Worm (Caenorhabditis elegans) whole organism, early embryonic: ENCODE measurements around the gene thn-1.

ENCODE experiments used
- B0310.2 ChIP-seq: sonication (generic microtip); optimal IDR thresholded peaks from 2 replicates; lab custom pipeline; 2016; ENCODE audit warnings: mild to moderate bottlenecking, missing genetic modification characterization, missing compliant biosample characterization
- F13C5.2 ChIP-seq: sonication (generic microtip); optimal IDR thresholded peaks from 2 replicates; lab custom pipeline; 2017; ENCODE audit warnings: mild to moderate bottlenecking, missing genetic modification characterization, inconsistent platforms, missing compliant biosample characterization
- aly-1 ChIP-seq: sonication (generic microtip); optimal IDR thresholded peaks from 2 replicates; lab custom pipeline; 2016; ENCODE audit warnings: missing genetic modification characterization, missing compliant biosample characterization
- ama-1 ChIP-seq: fragments of 150-350 bp; optimal IDR thresholded peaks from 2 replicates; lab custom pipeline; 2014
- ceh-13 ChIP-seq: fragments of 200-800 bp; sonication (Bioruptor generic); optimal IDR thresholded peaks from 2 replicates; lab custom pipeline; 2018; ENCODE audit warnings: mild to moderate bottlenecking, missing genetic modification characterization, missing compliant biosample characterization
- ceh-36 ChIP-seq: sonication (generic microtip); optimal IDR thresholded peaks from 2 replicates; lab custom pipeline; 2016; ENCODE audit warnings: missing genetic modification characterization, inconsistent platforms, missing compliant biosample characterization
- ets-7 ChIP-seq: sonication (generic microtip); optimal IDR thresholded peaks from 2 replicates; lab custom pipeline; 2016; ENCODE audit warnings: missing genotype, missing genetic modification characterization, missing compliant biosample characterization
- flt-1 ChIP-seq: fragments of 200-800 bp; sonication (Bioruptor generic); IDR thresholded peaks from 2 replicates; pipeline ENCODE4 v1.3.6; 2022; ENCODE audit warnings: missing genetic modification characterization, missing compliant biosample characterization
- hmbx-1 ChIP-seq: sonication (generic microtip); optimal IDR thresholded peaks from 2 replicates; lab custom pipeline; 2016; ENCODE audit warnings: mild to moderate bottlenecking, missing genetic modification characterization, missing compliant biosample characterization
- hmg-4 ChIP-seq: fragments of 200-800 bp; sonication (Bioruptor generic); optimal IDR thresholded peaks from 2 replicates; lab custom pipeline; 2018; ENCODE audit warnings: mild to moderate bottlenecking, missing genetic modification characterization, missing compliant biosample characterization
- hnd-1 ChIP-seq: sonication (generic microtip); optimal IDR thresholded peaks from 2 replicates; lab custom pipeline; 2016; ENCODE audit warnings: missing genetic modification characterization, missing compliant biosample characterization
- pes-1 ChIP-seq: fragments of 200-800 bp; sonication (Bioruptor generic); IDR thresholded peaks from 2 replicates; pipeline ENCODE4 v1.3.6; 2022; ENCODE audit warnings: missing genetic modification reagents, missing genetic modification characterization, missing compliant biosample characterization
- scrt-1 ChIP-seq: fragments of 200-800 bp; sonication (Bioruptor generic); IDR thresholded peaks from 2 replicates; pipeline ENCODE4 v1.3.6; 2022; ENCODE audit warnings: missing genetic modification characterization, missing compliant biosample characterization
- sea-1 ChIP-seq: fragments of 200-800 bp; sonication (Bioruptor generic); conservative IDR thresholded peaks from 2 replicates; pipeline ENCODE4 v1.3.6; 2022; ENCODE audit warnings: missing genetic modification characterization, missing compliant biosample characterization
- tbx-11 ChIP-seq: fragments of 200-800 bp; sonication (Bioruptor generic); IDR thresholded peaks from 2 replicates; pipeline ENCODE4 v1.3.6; 2022; ENCODE audit warnings: missing genetic modification characterization, missing compliant biosample characterization
- tbx-37 ChIP-seq: fragments of 200-800 bp; sonication (Bioruptor generic); conservative IDR thresholded peaks from 2 replicates; pipeline ENCODE4 v1.3.6; 2022; ENCODE audit warnings: missing genetic modification reagents, missing genetic modification characterization, missing compliant biosample characterization
- tra-4 ChIP-seq: sonication (generic microtip); optimal IDR thresholded peaks from 2 replicates; lab custom pipeline; 2017; ENCODE audit warnings: missing genetic modification characterization, missing compliant biosample characterization

Gene thn-1

DNA sequence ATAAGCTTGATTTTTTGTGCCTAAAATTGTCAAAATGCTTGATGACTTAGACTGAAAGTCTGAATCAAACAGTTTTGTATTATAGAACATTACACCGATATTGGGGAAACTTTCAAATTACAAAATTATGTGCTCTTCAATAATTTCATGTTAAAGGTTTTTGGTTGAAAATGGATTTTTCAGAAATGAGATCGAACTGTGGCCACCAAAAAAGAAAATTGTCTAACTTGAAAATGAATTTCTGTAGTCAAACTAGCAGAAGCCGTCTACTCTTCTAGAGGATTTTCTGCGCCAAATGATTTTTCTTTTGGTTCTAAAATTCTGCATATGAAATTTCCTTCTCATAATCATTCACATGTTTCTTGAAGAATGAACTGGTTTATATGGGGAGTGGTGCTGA lies 39.0 kb upstream of the thn-1 start:
- no peak for TF ChIP-seq tra-4 (tag; lab: Kevin White, UChicago)
- no peak for TF ChIP-seq sea-1 (GFP tag; lab: Robert Waterston, UW)
- no peak for TF ChIP-seq ceh-13 (GFP tag; lab: Kevin White, UChicago)
- TF ChIP-seq ets-7 (tag; lab: Kevin White, UChicago), result no peak
- no peak for TF ChIP-seq ceh-36 (tag; lab: Kevin White, UChicago)
- TF ChIP-seq pes-1 (GFP tag; lab: Robert Waterston, UW), result no peak
- no peak for TF ChIP-seq hmg-4
- no peak for TF ChIP-seq hnd-1 (tag; lab: Kevin White, UChicago)
- TF ChIP-seq flt-1 (GFP tag; lab: Robert Waterston, UW), result no peak
- TF ChIP-seq scrt-1 (GFP tag; lab: Robert Waterston, UW), result no peak

DNA sequence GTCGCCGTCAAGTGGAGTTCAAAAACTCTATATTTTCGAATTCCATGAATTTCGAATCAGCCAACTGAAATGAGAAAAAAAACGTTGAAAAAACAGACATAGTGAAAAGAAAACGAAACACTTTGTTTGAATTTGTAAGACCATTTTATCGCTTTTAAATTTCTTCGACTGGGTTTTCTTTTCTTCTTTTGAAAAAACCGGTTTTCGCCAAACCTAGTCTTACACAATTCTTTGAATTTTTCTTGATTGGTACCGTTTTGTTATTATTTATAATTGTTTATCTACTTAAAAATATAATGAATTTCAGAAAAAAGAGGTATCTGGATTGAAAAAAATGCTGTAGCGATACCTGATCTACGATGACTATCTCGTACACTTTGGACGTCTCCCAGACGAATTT lies 30.2 kb upstream of the thn-1 start, which contains the start of gene best-22:
Gene best-22, plus strand, starts transcription at position 301 of the 400 bp plus-strand sequence.
- TF ChIP-seq ama-1 (lab: Kevin White, UChicago), result no peak
- TF ChIP-seq pes-1 (GFP tag; lab: Robert Waterston, UW), result no peak
- TF ChIP-seq hnd-1 (tag; lab: Kevin White, UChicago), result no peak
- no peak for TF ChIP-seq hmbx-1 (tag; lab: Kevin White, UChicago)
- no peak for TF ChIP-seq tbx-11 (GFP tag; lab: Robert Waterston, UW)
- TF ChIP-seq tbx-37 (GFP tag; lab: Robert Waterston, UW), result no peak
- no peak for TF ChIP-seq aly-1 (tag; lab: Kevin White, UChicago)
- no peak for TF ChIP-seq B0310.2 (tag; lab: Kevin White, UChicago)
- TF ChIP-seq hmg-4, result no peak
- no peak for TF ChIP-seq tra-4 (tag; lab: Kevin White, UChicago)
- no peak for TF ChIP-seq ceh-36 (tag; lab: Kevin White, UChicago)
- no peak for TF ChIP-seq F13C5.2 (tag; lab: Kevin White, UChicago)

DNA sequence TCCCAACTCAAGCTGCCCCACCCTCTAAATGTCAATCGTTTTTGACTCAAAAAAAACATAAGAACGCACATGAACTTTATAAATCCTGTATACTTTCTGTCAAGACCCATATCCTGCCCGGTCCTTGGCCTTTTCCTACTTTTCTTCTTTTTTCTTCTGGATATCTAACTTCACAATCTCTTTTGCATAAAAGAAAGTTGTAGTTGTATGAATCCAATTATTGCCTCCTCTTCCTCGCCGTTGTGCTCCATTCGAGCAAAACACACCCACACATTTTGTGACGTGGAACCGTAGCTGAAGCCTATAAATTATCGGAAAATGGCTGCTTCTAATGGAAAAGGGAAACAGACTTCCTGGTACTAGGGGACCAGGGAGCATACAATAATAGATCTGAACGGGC lies 29.6 kb upstream of the thn-1 start:
- TF ChIP-seq ceh-36 (tag; lab: Kevin White, UChicago) (no peak), pes-1 (GFP tag; lab: Robert Waterston, UW) (no peak), hmg-4 (no peak), flt-1 (GFP tag; lab: Robert Waterston, UW) (no peak), B0310.2 (tag; lab: Kevin White, UChicago) (no peak), aly-1 (tag; lab: Kevin White, UChicago) (no peak), scrt-1 (GFP tag; lab: Robert Waterston, UW) (no peak), hmbx-1 (tag; lab: Kevin White, UChicago) (no peak), tra-4 (tag; lab: Kevin White, UChicago) (no peak), tbx-11 (GFP tag; lab: Robert Waterston, UW) (no peak), ceh-13 (GFP tag; lab: Kevin White, UChicago) (no peak), ets-7 (tag; lab: Kevin White, UChicago) (no peak), tbx-37 (GFP tag; lab: Robert Waterston, UW) (no peak), sea-1 (GFP tag; lab: Robert Waterston, UW) (no peak), hnd-1 (tag; lab: Kevin White, UChicago) (no peak), F13C5.2 (tag; lab: Kevin White, UChicago) (no peak)

DNA sequence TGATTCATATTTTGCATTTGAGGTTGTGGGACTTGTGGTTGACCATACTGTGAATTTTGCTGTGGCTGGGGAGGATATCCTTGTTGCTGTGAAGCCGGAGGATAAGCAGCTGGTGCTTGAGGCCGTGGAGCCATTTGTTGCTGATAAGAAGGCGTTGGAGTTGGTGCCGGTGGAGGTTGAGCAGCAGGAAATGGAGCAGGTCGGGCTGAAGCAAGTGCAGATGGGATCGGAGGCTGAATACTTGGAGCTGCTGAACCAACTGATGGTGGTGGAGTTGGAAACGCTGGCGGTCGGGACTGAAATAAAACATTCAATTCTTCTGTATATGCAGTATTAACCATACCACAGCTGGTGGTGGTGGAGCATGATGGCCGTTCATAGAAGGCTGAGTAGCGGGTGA lies 19.9 kb upstream of the thn-1 start:
- TF ChIP-seq B0310.2 (tag; lab: Kevin White, UChicago) (no peak), tra-4 (tag; lab: Kevin White, UChicago) (no peak), flt-1 (GFP tag; lab: Robert Waterston, UW) (no peak), ceh-36 (tag; lab: Kevin White, UChicago) (no peak), hmbx-1 (tag; lab: Kevin White, UChicago) (no peak), ama-1 (lab: Kevin White, UChicago) (no peak), ceh-13 (GFP tag; lab: Kevin White, UChicago) (no peak), hnd-1 (tag; lab: Kevin White, UChicago) (no peak), ets-7 (tag; lab: Kevin White, UChicago) (no peak)

DNA sequence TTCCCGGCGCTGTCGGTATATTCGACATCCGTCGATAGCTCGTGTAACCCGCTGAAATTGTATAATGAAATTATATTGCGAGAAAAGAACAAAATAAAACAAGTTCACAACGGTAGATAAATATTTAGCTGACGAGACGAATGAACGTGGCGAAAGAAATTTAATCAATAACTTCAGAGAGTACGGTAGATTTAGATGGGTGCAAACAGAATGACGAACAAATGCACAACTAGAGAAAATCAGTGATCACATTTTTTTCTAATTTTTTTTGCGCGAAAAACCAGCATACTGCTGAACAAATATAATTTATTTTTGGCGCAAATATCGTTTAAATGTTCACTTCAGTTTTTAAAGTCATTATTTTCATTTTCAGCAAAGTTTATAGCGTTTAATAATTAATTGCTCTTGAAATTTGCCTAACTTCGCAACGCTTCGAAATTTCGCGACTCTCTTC lies 19.1 kb upstream of the thn-1 start, which contains the start of gene sec-24.2:
Gene sec-24.2, minus strand, starts transcription at position 51 of the 454 bp plus-strand sequence.
- TF ChIP-seq tbx-37 (GFP tag; lab: Robert Waterston, UW) (no peak), hnd-1 (tag; lab: Kevin White, UChicago) (no peak), ets-7 (tag; lab: Kevin White, UChicago) (no peak), B0310.2 (tag; lab: Kevin White, UChicago) (no peak), ceh-13 (GFP tag; lab: Kevin White, UChicago) (no peak), ama-1 (lab: Kevin White, UChicago) (no peak), aly-1 (tag; lab: Kevin White, UChicago) (no peak), hmg-4 (no peak), tra-4 (tag; lab: Kevin White, UChicago) (no peak), F13C5.2 (tag; lab: Kevin White, UChicago) (no peak), hmbx-1 (tag; lab: Kevin White, UChicago) (no peak), scrt-1 (GFP tag; lab: Robert Waterston, UW) (no peak)

DNA sequence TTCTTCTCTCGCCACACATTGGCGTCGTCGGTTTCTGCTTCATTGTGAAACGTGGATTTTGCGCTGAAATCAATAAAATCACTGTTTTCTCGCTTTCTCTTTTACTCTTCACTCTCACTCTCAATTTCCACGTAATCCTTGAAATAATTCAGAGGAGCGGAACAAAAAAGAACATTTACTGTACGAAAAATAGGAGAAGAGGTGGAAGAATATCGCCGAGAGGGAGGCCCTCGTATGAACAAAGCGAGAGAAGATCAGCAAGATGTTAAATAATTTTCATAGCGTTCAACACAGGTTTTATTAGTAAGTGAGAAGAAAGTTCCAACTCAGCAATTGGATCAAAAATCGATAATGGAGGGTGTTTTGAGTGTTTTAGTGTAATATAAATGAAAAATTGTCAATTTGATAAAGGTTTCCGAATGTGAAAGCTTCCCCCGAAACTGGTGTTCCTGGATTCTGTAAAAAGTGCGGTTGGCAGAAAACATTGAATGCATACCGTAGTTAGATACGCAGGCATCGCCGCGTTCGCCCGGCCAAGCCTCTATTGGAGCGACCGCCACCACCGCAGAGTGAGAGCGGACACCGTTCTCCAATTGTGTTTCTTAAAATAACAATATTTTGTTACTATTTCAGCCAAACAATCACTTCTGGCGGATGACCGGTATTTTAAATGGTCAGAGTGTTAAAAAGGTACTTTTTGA lies 18.3 kb upstream of the thn-1 start, which contains the start of the genes ccr-4 and ZC518.8:
Gene ccr-4, plus strand, starts transcription at position 151 of the 701 bp plus-strand sequence.
Gene ZC518.8, minus strand, starts transcription at position 517 of the 701 bp plus-strand sequence.
- no peak for TF ChIP-seq tbx-11 (GFP tag; lab: Robert Waterston, UW)
- no peak for TF ChIP-seq scrt-1 (GFP tag; lab: Robert Waterston, UW)
- TF ChIP-seq aly-1 (tag; lab: Kevin White, UChicago), result no peak
- TF ChIP-seq tra-4 (tag; lab: Kevin White, UChicago), result no peak
- no peak for TF ChIP-seq B0310.2 (tag; lab: Kevin White, UChicago)
- TF ChIP-seq ceh-13 (GFP tag; lab: Kevin White, UChicago), result no peak
- no peak for TF ChIP-seq ets-7 (tag; lab: Kevin White, UChicago)
- no peak for TF ChIP-seq tbx-37 (GFP tag; lab: Robert Waterston, UW)
- no peak for TF ChIP-seq ceh-36 (tag; lab: Kevin White, UChicago)
- no peak for TF ChIP-seq pes-1 (GFP tag; lab: Robert Waterston, UW)
- TF ChIP-seq F13C5.2 (tag; lab: Kevin White, UChicago), result no peak
- TF ChIP-seq ama-1 (lab: Kevin White, UChicago), result no peak
- no peak for TF ChIP-seq hnd-1 (tag; lab: Kevin White, UChicago)
